Fruit fly (Drosophila melanogaster) whole organism, prepupa: ENCODE results near the gene PH4alphaNE2.

Experiments
- CG11762 ChIP-seq: fragments of 200-800 bp; sonication (Bioruptor generic); optimal IDR thresholded peaks from 3 replicates; lab custom pipeline; 2016; ENCODE audit warnings: missing biosample characterization, missing genetic modification characterization; ENCODE audit not compliant: insufficient read depth
- CG1621 ChIP-seq: fragments of 200-800 bp; sonication (Bioruptor generic); optimal IDR thresholded peaks from 3 replicates; lab custom pipeline; 2018; ENCODE audit warnings: missing biosample characterization, mild to moderate bottlenecking, missing genetic modification characterization
- CG16779 ChIP-seq: fragments of 200-800 bp; sonication (Bioruptor generic); optimal IDR thresholded peaks from 3 replicates; lab custom pipeline; 2017; ENCODE audit warnings: missing biosample characterization, mild to moderate bottlenecking, missing genetic modification characterization
- CG6808 ChIP-seq: fragments of 200-800 bp; sonication (Bioruptor generic); optimal IDR thresholded peaks from 3 replicates; lab custom pipeline; 2017; ENCODE audit warnings: missing biosample characterization, missing genetic modification characterization, mild to moderate bottlenecking, moderate library complexity, missing genetic modification reagents
- CG7368 ChIP-seq: fragments of 200-800 bp; sonication (Bioruptor generic); optimal IDR thresholded peaks from 3 replicates; lab custom pipeline; 2016; ENCODE audit warnings: missing biosample characterization, missing genetic modification characterization
- Smox ChIP-seq: fragments of 200-800 bp; sonication (Bioruptor generic); optimal IDR thresholded peaks from 3 replicates; lab custom pipeline; 2016; ENCODE audit warnings: missing biosample characterization, missing genetic modification characterization
- lz ChIP-seq: fragments of 200-800 bp; sonication (Bioruptor generic); optimal IDR thresholded peaks from 3 replicates; lab custom pipeline; 2016; ENCODE audit warnings: missing biosample characterization, missing genetic modification characterization
- spab ChIP-seq: fragments of 200-800 bp; sonication (Bioruptor generic); optimal IDR thresholded peaks from 2 replicates; lab custom pipeline; 2017; ENCODE audit warnings: missing biosample characterization, mild to moderate bottlenecking, missing genetic modification characterization, missing genetic modification reagents

DNA sequence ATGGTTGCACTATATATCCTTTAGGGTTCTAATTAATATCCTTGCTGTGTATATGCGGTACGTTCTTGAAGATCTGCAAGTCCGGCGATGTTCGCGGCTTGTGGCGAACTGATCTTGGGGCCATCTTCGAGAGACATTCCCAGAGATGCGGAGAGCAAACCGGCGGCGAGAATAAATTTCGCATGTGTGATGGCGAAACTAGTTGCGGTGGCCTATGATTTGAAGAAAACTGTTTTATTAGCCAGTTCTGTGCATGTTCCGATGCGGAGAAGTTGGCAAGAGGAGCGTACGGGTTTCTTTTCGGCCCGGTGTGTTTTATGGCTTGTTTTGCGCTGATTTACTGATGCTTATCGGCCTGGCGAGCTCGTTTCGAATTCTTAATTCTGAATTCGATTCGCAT lies 11.8 kb downstream of the PH4alphaNE2 start, which contains the start of gene PH4alphaNE1:
- TF ChIP-seq lz (GFP tag; lab: Kevin White, UChicago): no peak
- no peak for TF ChIP-seq CG1621 (tag; lab: Kevin White, UChicago)
- TF ChIP-seq CG6808 (GFP tag; lab: Kevin White, UChicago): no peak
- TF ChIP-seq CG7368 (GFP tag; lab: Kevin White, UChicago): no peak
- TF ChIP-seq CG16779 (tag; lab: Kevin White, UChicago): no peak
- no peak for TF ChIP-seq spab
- TF ChIP-seq Smox (GFP tag; lab: Kevin White, UChicago): no peak
- no peak for TF ChIP-seq CG11762 (GFP tag; lab: Kevin White, UChicago)
